Fruit fly (Drosophila melanogaster): ENCODE data around the gene TbCMF46.

DNA sequence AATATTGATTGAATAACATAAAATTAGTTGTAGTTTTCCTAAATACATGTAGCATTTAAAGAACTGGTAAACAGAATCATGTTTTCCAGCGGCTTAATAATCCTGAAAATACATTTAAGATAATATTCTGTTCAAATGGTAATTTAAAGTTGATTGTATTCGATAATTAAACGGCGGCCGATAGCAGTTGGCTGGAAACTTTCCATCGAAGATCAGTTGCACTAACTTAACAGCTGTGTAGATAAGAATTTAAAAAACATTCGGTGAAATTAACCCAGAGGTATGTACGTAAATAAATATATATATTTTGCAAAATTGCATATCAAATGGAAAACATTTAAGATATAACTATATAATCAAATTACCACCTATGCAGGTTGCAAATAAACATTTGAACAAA lies 4.7 kb downstream of the TbCMF46 start, which contains the start of gene CG4594:
- TF ChIP-seq CG8478 (optimal IDR thresholded peaks at IDR 0.05): no peak
- no peak for TF ChIP-seq CTCF (optimal IDR thresholded peaks at IDR 0.05)

Data from S2 (cell line).